Fruit fly (Drosophila melanogaster) whole organism, pupa: Measurements from ENCODE around the gene Myc.

Experiments
- CG10348 ChIP-seq: fragments of 200-800 bp; sonication (Bioruptor generic); IDR thresholded peaks from 2 replicates; pipeline ENCODE4 v1.3.6; 2022; ENCODE audit warnings: missing biosample characterization, missing genetic modification characterization
- CG12605 ChIP-seq: fragments of 200-800 bp; sonication (Bioruptor generic); IDR thresholded peaks from 2 replicates; pipeline ENCODE4 v1.3.6; 2022; ENCODE audit warnings: missing biosample characterization, missing genetic modification characterization
- CG13204 ChIP-seq: fragments of 200-800 bp; sonication (Bioruptor generic); optimal IDR thresholded peaks from 2 replicates; lab custom pipeline; 2018; ENCODE audit warnings: missing biosample characterization, mild to moderate bottlenecking, missing genetic modification characterization, moderate library complexity
- CG14655 ChIP-seq: fragments of 200-800 bp; sonication (Bioruptor generic); optimal IDR thresholded peaks from 3 replicates; lab custom pipeline; 2017; ENCODE audit warnings: mild to moderate bottlenecking, missing biosample characterization, missing genetic modification reagents, missing genetic modification characterization
- CG15710 ChIP-seq: fragments of 200-800 bp; sonication (Bioruptor generic); optimal IDR thresholded peaks from 2 replicates; lab custom pipeline; 2018; ENCODE audit warnings: missing biosample characterization, mild to moderate bottlenecking, missing genetic modification characterization, moderate library complexity
- CG17806 ChIP-seq: fragments of 200-800 bp; sonication (Bioruptor generic); optimal IDR thresholded peaks from 2 replicates; lab custom pipeline; 2018; ENCODE audit warnings: missing biosample characterization, mild to moderate bottlenecking, missing genetic modification characterization, moderate library complexity
- CG32121 ChIP-seq: fragments of 200-800 bp; sonication (Bioruptor generic); IDR thresholded peaks from 2 replicates; pipeline ENCODE4 v1.3.6; 2022; ENCODE audit warnings: missing biosample characterization, missing genetic modification characterization
- CG34367 ChIP-seq: fragments of 200-800 bp; sonication (Bioruptor generic); optimal IDR thresholded peaks from 2 replicates; lab custom pipeline; 2018; ENCODE audit warnings: missing biosample characterization, mild to moderate bottlenecking, missing genetic modification characterization
- CG4496 ChIP-seq: fragments of 200-800 bp; sonication (Bioruptor generic); IDR thresholded peaks from 3 replicates; pipeline ENCODE4 v1.3.6; 2022; ENCODE audit warnings: missing biosample characterization, missing genetic modification characterization
- CG8159 ChIP-seq: fragments of 200-800 bp; sonication (Bioruptor generic); optimal IDR thresholded peaks from 3 replicates; lab custom pipeline; 2018; ENCODE audit warnings: missing biosample characterization, mild to moderate bottlenecking, missing genetic modification characterization, moderate library complexity
- CG8301 ChIP-seq: fragments of 200-800 bp; sonication (Bioruptor generic); optimal IDR thresholded peaks from 2 replicates; lab custom pipeline; 2018; ENCODE audit warnings: missing biosample characterization, mild to moderate bottlenecking, missing genetic modification characterization
- CG9948 ChIP-seq: fragments of 200-800 bp; sonication (Bioruptor generic); optimal IDR thresholded peaks from 2 replicates; lab custom pipeline; 2018; ENCODE audit warnings: missing biosample characterization, mild to moderate bottlenecking, missing genetic modification characterization, moderate library complexity
- D1 ChIP-seq: fragments of 200-800 bp; sonication (Bioruptor generic); optimal IDR thresholded peaks from 2 replicates; lab custom pipeline; 2018; ENCODE audit warnings: missing biosample characterization, mild to moderate bottlenecking, missing genetic modification characterization, moderate library complexity
- EcR ChIP-seq: fragments of 200-800 bp; sonication (Bioruptor generic); optimal IDR thresholded peaks from 3 replicates; lab custom pipeline; 2019; ENCODE audit warnings: missing biosample characterization, missing genetic modification characterization, mild to moderate bottlenecking, moderate library complexity, missing genetic modification reagents
- Ets98B ChIP-seq: fragments of 200-800 bp; sonication (Bioruptor generic); IDR thresholded peaks from 2 replicates; pipeline ENCODE4 v1.3.6; 2022; ENCODE audit warnings: missing biosample characterization, missing genetic modification characterization
- Pif1A ChIP-seq: fragments of 200-800 bp; sonication (Bioruptor generic); optimal IDR thresholded peaks from 3 replicates; lab custom pipeline; 2016; ENCODE audit warnings: missing biosample characterization, missing genetic modification characterization
- Pif1B ChIP-seq: fragments of 200-800 bp; sonication (Bioruptor generic); optimal IDR thresholded peaks from 3 replicates; lab custom pipeline; 2016; ENCODE audit warnings: missing biosample characterization, missing genetic modification characterization
- Snoo ChIP-seq: fragments of 200-800 bp; sonication (Bioruptor generic); optimal IDR thresholded peaks from 3 replicates; lab custom pipeline; 2017; ENCODE audit warnings: missing biosample characterization, mild to moderate bottlenecking, missing genetic modification characterization, inconsistent platforms
- fd96Ca ChIP-seq: fragments of 200-800 bp; sonication (Bioruptor generic); IDR thresholded peaks from 3 replicates; pipeline ENCODE4 v1.3.6; 2022; ENCODE audit warnings: missing biosample characterization, missing genetic modification characterization
- gl ChIP-seq: fragments of 200-800 bp; sonication (Bioruptor generic); optimal IDR thresholded peaks from 2 replicates; lab custom pipeline; 2018; ENCODE audit warnings: missing biosample characterization, mild to moderate bottlenecking, missing genetic modification characterization
- rn ChIP-seq: fragments of 200-800 bp; sonication (Bioruptor generic); IDR thresholded peaks from 2 replicates; pipeline ENCODE4 v1.3.6; 2022; ENCODE audit warnings: missing biosample characterization, missing genetic modification characterization

Myc gene

dm6 chrX:3389861-3390260 is 16.9 kb downstream of the Myc start:
- TF ChIP-seq CG13204 (GFP tag; lab: Kevin White, UChicago) (no peak), CG4496 (no peak), Pif1A (GFP tag; lab: Kevin White, UChicago) (peak; percentile 24), fd96Ca (GFP tag; lab: Robert Waterston, UW) (no peak), CG15710 (tag; lab: Kevin White, UChicago) (peak; percentile 3), rn (GFP tag; lab: Robert Waterston, UW) (no peak), CG10348 (GFP tag; lab: Robert Waterston, UW) (no peak)

dm6 chrX:3394144-3394543 is 21.2 kb downstream of the Myc start:
- TF ChIP-seq CG14655 (GFP tag; lab: Kevin White, UChicago) (no peak), CG8301 (no peak), CG15710 (tag; lab: Kevin White, UChicago) (no peak), Pif1A (GFP tag; lab: Kevin White, UChicago) (no peak), CG10348 (GFP tag; lab: Robert Waterston, UW) (no peak), fd96Ca (GFP tag; lab: Robert Waterston, UW) (no peak), CG34367 (tag; lab: Kevin White, UChicago) (no peak), CG17806 (tag; lab: Kevin White, UChicago) (no peak), gl (tag; lab: Kevin White, UChicago) (no peak), Ets98B (no peak), CG4496 (no peak), CG9948 (tag; lab: Kevin White, UChicago) (no peak), Snoo (tag; lab: Kevin White, UChicago) (no peak), CG32121 (no peak), EcR (GFP tag; lab: Kevin White, UChicago) (no peak)

DNA sequence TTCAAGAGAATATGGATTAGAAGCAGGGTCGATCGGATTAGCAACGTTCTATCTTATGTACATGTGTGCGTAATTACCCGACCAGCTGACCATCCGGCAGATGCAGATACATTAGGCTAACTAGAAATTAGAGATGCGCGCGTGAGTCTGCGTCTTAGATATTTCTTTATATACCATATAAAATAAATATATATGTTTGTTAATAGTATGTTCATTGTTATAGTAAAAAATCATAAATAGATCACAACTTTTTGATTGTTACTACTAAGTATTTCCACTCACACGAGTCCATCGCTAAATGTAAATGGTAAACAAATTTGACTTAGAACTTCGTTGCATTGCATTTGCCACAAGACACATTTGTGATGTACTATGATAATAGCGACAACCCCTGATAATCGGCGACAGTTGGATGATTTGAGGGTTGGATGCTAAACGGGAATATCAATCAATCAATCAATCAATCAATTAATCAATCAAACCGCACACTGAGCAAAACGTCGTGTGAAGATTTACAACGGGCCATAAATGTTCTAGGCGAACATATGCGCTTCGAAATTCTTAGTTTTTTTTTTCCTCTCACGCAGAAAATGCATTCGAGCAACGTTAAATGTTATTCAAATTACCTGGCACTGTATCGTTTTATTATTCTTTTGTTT is 24.0 kb downstream of the Myc start:
- TF ChIP-seq CG14655 (GFP tag; lab: Kevin White, UChicago), result no peak
- no peak for TF ChIP-seq CG9948 (tag; lab: Kevin White, UChicago)
- no peak for TF ChIP-seq CG12605 (GFP tag; lab: Robert Waterston, UW)
- TF ChIP-seq CG4496, result 0 out of 3 replicates have a peak, but pooled peaks have one; percentile 41

DNA sequence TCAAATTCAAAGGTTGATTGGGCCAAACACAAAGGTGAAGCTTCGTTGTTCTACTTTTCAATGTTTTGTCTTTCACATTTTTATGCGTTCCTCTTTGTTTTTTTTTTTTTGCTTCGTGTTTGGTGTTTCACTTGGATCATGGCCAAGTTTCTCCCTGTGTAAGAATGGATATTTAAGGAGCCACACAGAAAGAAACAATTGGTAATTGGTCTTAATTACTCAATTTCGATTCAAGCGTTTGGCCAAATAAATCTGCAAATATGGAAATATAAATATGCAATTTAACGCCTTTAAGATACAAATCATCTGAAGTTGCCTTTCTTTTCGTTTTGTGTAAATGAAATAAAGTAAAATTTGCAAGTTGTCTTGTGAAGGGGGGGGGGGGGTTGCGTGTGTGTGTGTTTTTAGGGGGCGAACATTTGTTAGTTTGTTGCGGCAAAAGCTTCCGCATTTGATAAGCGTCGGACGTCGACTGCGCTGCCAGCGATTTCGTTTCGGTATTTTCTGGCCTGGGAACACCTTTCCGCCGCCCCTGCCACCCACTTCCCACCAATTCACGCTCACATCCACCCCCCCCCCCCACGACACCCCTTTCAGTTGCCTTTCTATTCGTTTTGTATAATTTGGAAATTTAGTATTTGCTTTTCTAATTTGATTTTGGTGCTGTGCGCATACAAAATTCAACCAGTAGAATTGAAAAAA is 25.8 kb downstream of the Myc start:
- TF ChIP-seq fd96Ca (GFP tag; lab: Robert Waterston, UW) (no peak), CG32121 (no peak), CG8301 (no peak), CG4496 (no peak), CG8159 (tag; lab: Kevin White, UChicago) (no peak), CG10348 (GFP tag; lab: Robert Waterston, UW) (no peak), EcR (GFP tag; lab: Kevin White, UChicago) (no peak), gl (tag; lab: Kevin White, UChicago) (no peak), D1 (no peak), CG34367 (tag; lab: Kevin White, UChicago) (no peak), CG12605 (GFP tag; lab: Robert Waterston, UW) (no peak), Pif1A (GFP tag; lab: Kevin White, UChicago) (no peak), CG9948 (tag; lab: Kevin White, UChicago) (no peak)

DNA sequence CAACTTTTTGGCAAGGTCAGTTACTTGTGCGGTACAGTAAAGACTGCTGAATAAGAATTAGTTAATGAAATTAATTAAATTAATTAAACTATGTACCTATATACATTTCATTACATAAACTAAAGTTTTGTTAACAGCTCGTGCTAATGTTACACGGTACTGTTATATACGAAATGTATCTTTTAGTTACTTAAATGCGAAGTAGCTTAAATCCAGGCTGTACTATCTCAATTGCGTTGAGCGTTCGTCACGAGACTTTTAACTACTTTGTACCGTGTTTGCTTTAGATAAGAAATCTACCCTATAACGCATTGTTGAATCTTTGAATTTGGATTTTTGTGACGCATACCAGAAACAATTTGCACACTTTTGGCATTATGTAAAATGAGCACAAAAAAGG is 26.3 kb downstream of the Myc start:
- TF ChIP-seq CG9948 (tag; lab: Kevin White, UChicago) (no peak), fd96Ca (GFP tag; lab: Robert Waterston, UW) (no peak), Pif1B (GFP tag; lab: Kevin White, UChicago) (no peak), gl (tag; lab: Kevin White, UChicago) (no peak), CG17806 (tag; lab: Kevin White, UChicago) (no peak), Ets98B (no peak), CG8301 (no peak), D1 (no peak), rn (GFP tag; lab: Robert Waterston, UW) (no peak), CG8159 (tag; lab: Kevin White, UChicago) (no peak), CG4496 (no peak), EcR (GFP tag; lab: Kevin White, UChicago) (no peak), CG34367 (tag; lab: Kevin White, UChicago) (no peak), CG10348 (GFP tag; lab: Robert Waterston, UW) (no peak)
- TF ChIP-seq, all 21 proteins: peak for 0

DNA sequence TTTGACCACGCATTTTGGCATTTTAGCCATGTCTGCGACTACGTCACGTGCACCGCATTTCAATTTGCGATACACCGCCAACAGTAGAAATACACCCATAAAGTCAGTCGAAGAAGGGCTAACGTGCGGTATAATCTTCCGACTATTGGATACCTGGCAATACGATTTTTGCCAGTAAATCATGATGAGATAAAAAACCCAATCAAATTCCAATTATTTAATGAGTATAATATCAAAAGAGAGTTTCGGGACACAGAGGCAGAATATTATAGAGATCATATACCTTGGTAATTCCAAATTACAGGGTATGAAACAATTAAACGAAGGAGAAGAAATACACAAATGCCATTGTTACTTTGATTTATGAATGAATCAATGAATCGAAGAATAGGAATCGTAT is 30.5 kb downstream of the Myc start:
- TF ChIP-seq CG9948 (tag; lab: Kevin White, UChicago), result no peak
- no peak; the same call in 1 of the 2 replicates for TF ChIP-seq Ets98B
- TF ChIP-seq CG14655 (GFP tag; lab: Kevin White, UChicago), result peak; percentile 4
- TF ChIP-seq EcR (GFP tag; lab: Kevin White, UChicago), result no peak
- no peak for TF ChIP-seq CG13204 (GFP tag; lab: Kevin White, UChicago)
